Fruit fly (Drosophila melanogaster) whole organism, prepupa: ENCODE measurements around the gene CG7530.

ENCODE experiments used
- Blimp-1 ChIP-seq: fragments of 200-800 bp; sonication (Bioruptor generic); optimal IDR thresholded peaks from 3 replicates; lab custom pipeline; 2017; ENCODE audit warnings: missing biosample characterization, missing genetic modification characterization, mild to moderate bottlenecking, moderate library complexity, missing genetic modification reagents
- CG10631 ChIP-seq: fragments of 200-800 bp; sonication (Bioruptor generic); optimal IDR thresholded peaks from 2 replicates; lab custom pipeline; 2016; ENCODE audit warnings: missing biosample characterization, missing genetic modification characterization
- CG11294 ChIP-seq: fragments of 200-800 bp; sonication (Bioruptor generic); IDR thresholded peaks from 2 replicates; pipeline ENCODE4 v1.3.6; 2022; ENCODE audit warnings: missing biosample characterization, missing genetic modification characterization
- CG11762 ChIP-seq: fragments of 200-800 bp; sonication (Bioruptor generic); optimal IDR thresholded peaks from 3 replicates; lab custom pipeline; 2016; ENCODE audit warnings: missing biosample characterization, missing genetic modification characterization; ENCODE audit not compliant: insufficient read depth
- CG11902 ChIP-seq: fragments of 200-800 bp; sonication (Bioruptor generic); optimal IDR thresholded peaks from 3 replicates; lab custom pipeline; 2016; ENCODE audit warnings: missing biosample characterization, missing genetic modification characterization
- CG15336 ChIP-seq: fragments of 200-800 bp; sonication (Bioruptor generic); IDR thresholded peaks from 2 replicates; pipeline ENCODE4 v1.3.6; 2022; ENCODE audit warnings: missing biosample characterization, missing genetic modification characterization
- CG1621 ChIP-seq: fragments of 200-800 bp; sonication (Bioruptor generic); optimal IDR thresholded peaks from 3 replicates; lab custom pipeline; 2018; ENCODE audit warnings: missing biosample characterization, mild to moderate bottlenecking, missing genetic modification characterization
- CG16779 ChIP-seq: fragments of 200-800 bp; sonication (Bioruptor generic); optimal IDR thresholded peaks from 3 replicates; lab custom pipeline; 2017; ENCODE audit warnings: missing biosample characterization, mild to moderate bottlenecking, missing genetic modification characterization
- CG3032 ChIP-seq: fragments of 200-800 bp; optimal IDR thresholded peaks from 2 replicates; lab custom pipeline; 2019; ENCODE audit warnings: missing biosample characterization, mild to moderate bottlenecking, missing genetic modification characterization, moderate library complexity
- CG31627 ChIP-seq: fragments of 200-800 bp; sonication (Bioruptor generic); optimal IDR thresholded peaks from 3 replicates; lab custom pipeline; 2016; ENCODE audit warnings: missing biosample characterization, missing genetic modification characterization
- CG32006 ChIP-seq: fragments of 200-800 bp; sonication (Bioruptor generic); optimal IDR thresholded peaks from 3 replicates; lab custom pipeline; 2017; ENCODE audit warnings: missing biosample characterization, mild to moderate bottlenecking, missing genetic modification characterization
- CG34406 ChIP-seq: fragments of 200-800 bp; sonication (Bioruptor generic); optimal IDR thresholded peaks from 3 replicates; lab custom pipeline; 2016; ENCODE audit warnings: missing biosample characterization, missing genetic modification characterization
- CG3919 ChIP-seq: fragments of 200-800 bp; sonication (Bioruptor generic); optimal IDR thresholded peaks from 3 replicates; lab custom pipeline; 2016; ENCODE audit warnings: missing biosample characterization, missing genetic modification characterization
- CG6163 ChIP-seq: fragments of 200-800 bp; sonication (Bioruptor generic); IDR thresholded peaks from 3 replicates; pipeline ENCODE4 v1.3.6; 2022; ENCODE audit warnings: missing biosample characterization, missing genetic modification characterization
- CG6276 ChIP-seq: fragments of 200-800 bp; sonication (Bioruptor generic); optimal IDR thresholded peaks from 2 replicates; lab custom pipeline; 2017; ENCODE audit warnings: missing biosample characterization, mild to moderate bottlenecking, missing genetic modification characterization
- CG6792 ChIP-seq: fragments of 200-800 bp; sonication (Bioruptor generic); optimal IDR thresholded peaks from 3 replicates; lab custom pipeline; 2016; ENCODE audit warnings: missing biosample characterization, missing genetic modification characterization
- CG6854 ChIP-seq: fragments of 200-800 bp; sonication (Bioruptor generic); optimal IDR thresholded peaks from 2 replicates; lab custom pipeline; 2017; ENCODE audit warnings: missing biosample characterization, mild to moderate bottlenecking, missing genetic modification characterization
- CG8119 ChIP-seq: fragments of 200-800 bp; sonication (Bioruptor generic); IDR thresholded peaks from 3 replicates; pipeline ENCODE4 v1.3.6; 2022; ENCODE audit warnings: missing biosample characterization, missing genetic modification characterization
- CG8632 ChIP-seq: fragments of 200-800 bp; sonication (Bioruptor generic); optimal IDR thresholded peaks from 3 replicates; lab custom pipeline; 2016; ENCODE audit warnings: missing biosample characterization, missing genetic modification characterization
- Eip75B ChIP-seq: fragments of 200-800 bp; sonication (Bioruptor generic); optimal IDR thresholded peaks from 3 replicates; lab custom pipeline; 2016; ENCODE audit warnings: missing biosample characterization, missing genetic modification characterization
- Eip78C ChIP-seq: fragments of 200-800 bp; sonication (Bioruptor generic); peaks from one replicate; lab custom pipeline; 2016; ENCODE audit warnings: missing biosample characterization, missing genetic modification characterization
- Eip93F ChIP-seq: fragments of 200-800 bp; sonication (Bioruptor generic); optimal IDR thresholded peaks from 2 replicates; lab custom pipeline; 2016; ENCODE audit warnings: missing biosample characterization, mild to moderate bottlenecking, missing genetic modification characterization
- Ets21C ChIP-seq: fragments of 200-800 bp; sonication (Bioruptor generic); optimal IDR thresholded peaks from 3 replicates; lab custom pipeline; 2016; ENCODE audit warnings: missing biosample characterization, missing genetic modification characterization
- Gug ChIP-seq: fragments of 200-800 bp; sonication (Bioruptor generic); IDR thresholded peaks from 2 replicates; pipeline ENCODE4 v1.3.6; 2022; ENCODE audit warnings: missing biosample characterization, missing genetic modification characterization
- Hr38 ChIP-seq: sonication (Bioruptor generic); optimal IDR thresholded peaks from 2 replicates; lab custom pipeline; 2016; ENCODE audit warnings: missing biosample characterization, missing genetic modification characterization
- Hr39 ChIP-seq: fragments of 200-800 bp; sonication (Bioruptor generic); optimal IDR thresholded peaks from 2 replicates; lab custom pipeline; 2016; ENCODE audit warnings: missing biosample characterization, missing genetic modification characterization
- Hr4 ChIP-seq: fragments of 200-800 bp; sonication (Bioruptor generic); optimal IDR thresholded peaks from 3 replicates; lab custom pipeline; 2016; ENCODE audit warnings: missing biosample characterization, missing genetic modification characterization
- Lpt ChIP-seq: fragments of 200-800 bp; sonication (Bioruptor generic); optimal IDR thresholded peaks from 3 replicates; lab custom pipeline; 2016; ENCODE audit warnings: missing biosample characterization, missing genetic modification characterization
- Met ChIP-seq: fragments of 200-800 bp; sonication (Bioruptor generic); optimal IDR thresholded peaks from 3 replicates; lab custom pipeline; 2016; ENCODE audit warnings: missing biosample characterization, missing genetic modification characterization
- Sox102F ChIP-seq: fragments of 200-800 bp; sonication (Bioruptor generic); optimal IDR thresholded peaks from 2 replicates; lab custom pipeline; 2016; ENCODE audit warnings: missing biosample characterization, mild to moderate bottlenecking, missing genetic modification characterization
- Sox14 ChIP-seq: fragments of 200-800 bp; sonication (Bioruptor generic); optimal IDR thresholded peaks from 3 replicates; lab custom pipeline; 2016; ENCODE audit warnings: missing biosample characterization, missing genetic modification characterization
- Sox15 ChIP-seq: fragments of 200-800 bp; sonication (Bioruptor generic); optimal IDR thresholded peaks from 3 replicates; lab custom pipeline; 2016; ENCODE audit warnings: missing biosample characterization, missing genetic modification characterization
- achi ChIP-seq: fragments of 200-800 bp; sonication (Bioruptor generic); optimal IDR thresholded peaks from 3 replicates; lab custom pipeline; 2016; ENCODE audit warnings: missing biosample characterization, missing genetic modification characterization
- acj6 ChIP-seq: fragments of 200-800 bp; sonication (Bioruptor generic); optimal IDR thresholded peaks from 3 replicates; lab custom pipeline; 2016; ENCODE audit warnings: missing biosample characterization, missing genetic modification characterization
- cyc ChIP-seq: fragments of 200-800 bp; sonication (Bioruptor generic); optimal IDR thresholded peaks from 3 replicates; lab custom pipeline; 2016; ENCODE audit warnings: missing biosample characterization, missing genetic modification characterization
- dac ChIP-seq: fragments of 200-800 bp; sonication (Bioruptor generic); optimal IDR thresholded peaks from 2 replicates; lab custom pipeline; 2017; ENCODE audit warnings: missing biosample characterization, mild to moderate bottlenecking, missing genetic modification characterization
- dsx ChIP-seq: fragments of 200-800 bp; optimal IDR thresholded peaks from 3 replicates; lab custom pipeline; 2019; ENCODE audit warnings: missing biosample characterization, mild to moderate bottlenecking, missing genetic modification characterization, moderate library complexity; ENCODE audit not compliant: poor library complexity, severe bottlenecking
- eg ChIP-seq: fragments of 200-800 bp; sonication (Bioruptor generic); IDR thresholded peaks from 3 replicates; pipeline ENCODE4 v1.3.6; 2022; ENCODE audit warnings: missing biosample characterization, missing genetic modification characterization
- esn ChIP-seq: fragments of 200-800 bp; sonication (Bioruptor generic); optimal IDR thresholded peaks from 2 replicates; lab custom pipeline; 2016; ENCODE audit warnings: missing biosample characterization, mild to moderate bottlenecking, missing genetic modification characterization, moderate library complexity
- net ChIP-seq: fragments of 200-800 bp; sonication (Bioruptor generic); optimal IDR thresholded peaks from 3 replicates; lab custom pipeline; 2016; ENCODE audit warnings: missing biosample characterization, missing genetic modification characterization
- pdm3 ChIP-seq: fragments of 200-800 bp; sonication (Bioruptor generic); optimal IDR thresholded peaks from 3 replicates; lab custom pipeline; 2016; ENCODE audit warnings: missing biosample characterization, missing genetic modification characterization
- salr ChIP-seq, 2 experiments: fragments of 200-800 bp; sonication (Bioruptor generic); optimal IDR thresholded peaks; 3 replicates each; lab custom pipeline; 2016 to 2018; ENCODE audit warnings: missing biosample characterization in 2 of 2, missing genetic modification characterization in 2 of 2, mild to moderate bottlenecking in 1 of 2
- spab ChIP-seq: fragments of 200-800 bp; sonication (Bioruptor generic); optimal IDR thresholded peaks from 2 replicates; lab custom pipeline; 2017; ENCODE audit warnings: missing biosample characterization, mild to moderate bottlenecking, missing genetic modification characterization, missing genetic modification reagents
- ss ChIP-seq, 2 experiments: fragments of 200-800 bp; sonication (Bioruptor generic); optimal IDR thresholded peaks; 2 replicates in 1 of 2; 3 replicates in 1 of 2; lab custom pipeline; 2017 to 2018; ENCODE audit warnings: mild to moderate bottlenecking in 2 of 2, missing biosample characterization in 2 of 2, missing genetic modification characterization in 2 of 2, moderate library complexity in 1 of 2
- svp ChIP-seq: fragments of 200-800 bp; sonication (Bioruptor generic); peaks from one replicate; lab custom pipeline; 2016; ENCODE audit warnings: missing biosample characterization, missing genetic modification characterization
- topi ChIP-seq: fragments of 200-800 bp; sonication (Bioruptor generic); optimal IDR thresholded peaks from 3 replicates; lab custom pipeline; 2016; ENCODE audit warnings: missing biosample characterization, missing genetic modification characterization

Gene CG7530

dm6 chr3R:14716188-14717075, 14.9 kb downstream of the CG7530 start (continued):
- TF ChIP-seq CG8119 (GFP tag; lab: Robert Waterston, UW) (peak; percentile 48; the same call in 1 of the 3 replicates), CG32006 (peak; percentile 43), Hr4 (peak; percentile 7), Hr39 (GFP tag; lab: Kevin White, UChicago) (peak; percentile 18), Blimp-1 (no peak), Met (GFP tag; lab: Kevin White, UChicago) (peak; percentile 19), CG31627 (GFP tag; lab: Kevin White, UChicago) (peak; percentile 28), CG10631 (GFP tag; lab: Kevin White, UChicago) (peak; percentile 47), CG34406 (GFP tag; lab: Kevin White, UChicago) (peak; percentile 41), dac (GFP tag; lab: Kevin White, UChicago) (no peak)

- peak; percentile 93 for TF ChIP-seq CG3032 (tag; lab: Kevin White, UChicago)
- TF ChIP-seq Lpt (GFP tag; lab: Kevin White, UChicago): peak; percentile 94
- peak; percentile 96 for TF ChIP-seq Gug (GFP tag; lab: Robert Waterston, UW)
- peak; percentile 67 for TF ChIP-seq CG34406 (GFP tag; lab: Kevin White, UChicago)
- TF ChIP-seq CG6792 (GFP tag; lab: Kevin White, UChicago): peak; percentile 69
- peak; percentile 93 for TF ChIP-seq Sox14 (GFP tag; lab: Kevin White, UChicago)
- TF ChIP-seq dsx: peak; percentile 87
- TF ChIP-seq Ets21C (GFP tag; lab: Kevin White, UChicago): peak; percentile 32
- TF ChIP-seq net (GFP tag; lab: Kevin White, UChicago): peak; percentile 94
- peak; percentile 87 for TF ChIP-seq CG11762 (GFP tag; lab: Kevin White, UChicago)
- TF ChIP-seq esn: peak; percentile 64
- TF ChIP-seq pdm3 (GFP tag; lab: Kevin White, UChicago): peak; percentile 94
- peak; percentile 89 for TF ChIP-seq CG1621 (tag; lab: Kevin White, UChicago)
- peak; percentile 79 for TF ChIP-seq spab (GFP tag; lab: Kevin White, UChicago)
- peak; percentile 90 for TF ChIP-seq acj6 (GFP tag; lab: Kevin White, UChicago)
- TF ChIP-seq eg (GFP tag; lab: Robert Waterston, UW): peak; percentile 99
- peak; percentile 24 for TF ChIP-seq CG11902
- peak; percentile 91 for TF ChIP-seq CG3919 (GFP tag; lab: Kevin White, UChicago)
- TF ChIP-seq Eip78C (GFP tag; lab: Kevin White, UChicago): peak; percentile 98
- TF ChIP-seq Eip93F (GFP tag; lab: Kevin White, UChicago): no peak
- TF ChIP-seq svp: peak; percentile 48
- peak; percentile 67 for TF ChIP-seq Met (GFP tag; lab: Kevin White, UChicago)
- TF ChIP-seq Hr38 (GFP tag; lab: Kevin White, UChicago): peak; percentile 75
- TF ChIP-seq Hr4: peak; percentile 99
- TF ChIP-seq CG6276 (GFP tag; lab: Kevin White, UChicago): peak; percentile 98
- TF ChIP-seq cyc (GFP tag; lab: Kevin White, UChicago): peak; percentile 62
- peak; percentile 98 for TF ChIP-seq CG32006
- TF ChIP-seq Sox15 (GFP tag; lab: Kevin White, UChicago): peak; percentile 18
- TF ChIP-seq topi (GFP tag; lab: Kevin White, UChicago): peak; percentile 68
- TF ChIP-seq Hr39 (GFP tag; lab: Kevin White, UChicago): peak; percentile 66
- TF ChIP-seq ss (GFP tag; optimal IDR thresholded peaks at IDR 0.05; lab: Kevin White, UChicago): peak; percentile 79 to 83
- TF ChIP-seq Sox102F (GFP tag; lab: Kevin White, UChicago): peak; percentile 36
- TF ChIP-seq CG15336: peak; percentile 99
- peak; percentile 68 for TF ChIP-seq CG8632 (GFP tag; lab: Kevin White, UChicago)
- no peak for TF ChIP-seq Blimp-1
- TF ChIP-seq CG6854: no peak
- peak; percentile 89 for TF ChIP-seq CG16779
- peak; percentile 93 for TF ChIP-seq CG10631 (GFP tag; lab: Kevin White, UChicago)
- peak; percentile 93 for TF ChIP-seq achi (GFP tag; lab: Kevin White, UChicago)
- peak; percentile 96 for TF ChIP-seq CG11294
- TF ChIP-seq CG6163: peak; percentile 96
- TF ChIP-seq Eip75B (GFP tag; lab: Kevin White, UChicago): peak; percentile 88
- peak; percentile 83 to 96 for TF ChIP-seq salr (GFP tag; optimal IDR thresholded peaks at IDR 0.05; lab: Kevin White, UChicago)
These were observed 16.3 kb downstream of the CG7530 start for dm6 chr3R:14714904-14715588.
